Fruit fly (Drosophila melanogaster): ENCODE data around the gene CG3061.
A peak's percentile ranks its signal among the peaks of the same experiment; 100 is the strongest.

CG3061 gene

dm6 chr3R:14012478-14013146 lies 19.6 kb upstream of the CG3061 start (continued):
- peak; percentile 41 for TF ChIP-seq Bdp1 (GFP tag; optimal IDR thresholded peaks at IDR 0.05)
- TF ChIP-seq toy (GFP tag; IDR thresholded peaks at IDR 0.05), result peak; percentile 91
- TF ChIP-seq NfI (GFP tag; optimal IDR thresholded peaks at IDR 0.05), result peak; percentile 77
- TF ChIP-seq CG4854 (GFP tag; optimal IDR thresholded peaks at IDR 0.05), result peak; percentile 88
- TF ChIP-seq CG10147 (GFP tag; optimal IDR thresholded peaks at IDR 0.05), result peak; percentile 81
- peak; percentile 72 for TF ChIP-seq HmgZ (tag; optimal IDR thresholded peaks at IDR 0.05)
- TF ChIP-seq trem (tag; optimal IDR thresholded peaks at IDR 0.05), result peak; percentile 89
- TF ChIP-seq CG12659 (GFP tag; optimal IDR thresholded peaks at IDR 0.05), result peak; percentile 79
- TF ChIP-seq CG8944 (GFP tag; optimal IDR thresholded peaks at IDR 0.05), result peak; percentile 79
- no peak for TF ChIP-seq cad (GFP tag; optimal IDR thresholded peaks at IDR 0.05)
- TF ChIP-seq exex (tag; optimal IDR thresholded peaks at IDR 0.05), result peak; percentile 42
- TF ChIP-seq crp (GFP tag; optimal IDR thresholded peaks at IDR 0.05), result peak in 1 of 2 experiments; percentile 22
- peak; percentile 30 for TF ChIP-seq CrebB (tag; optimal IDR thresholded peaks at IDR 0.05)
- TF ChIP-seq tap (tag; optimal IDR thresholded peaks at IDR 0.05), result peak; percentile 90
- TF ChIP-seq Lhr (GFP tag; optimal IDR thresholded peaks at IDR 0.05), result peak; percentile 57
- TF ChIP-seq Blimp-1 (GFP tag; optimal IDR thresholded peaks at IDR 0.05), result peak; percentile 92
- peak; percentile 41 for TF ChIP-seq CG12744 (GFP tag; optimal IDR thresholded peaks at IDR 0.05)
- peak; percentile 54 for TF ChIP-seq CG7928 (GFP tag; optimal IDR thresholded peaks at IDR 0.05)
- no peak for TF ChIP-seq Dfd (GFP tag; optimal IDR thresholded peaks at IDR 0.05)
- peak in 1 of 3 experiments; percentile 21 for TF ChIP-seq Stat92E (GFP tag; optimal IDR thresholded peaks at IDR 0.05)
- peak in 1 of 2 experiments; percentile 68 for TF ChIP-seq Hr78 (GFP tag; optimal IDR thresholded peaks at IDR 0.05)
- peak; percentile 80 for TF ChIP-seq caup (GFP tag; optimal IDR thresholded peaks at IDR 0.05; ENCODE audit: severe bottlenecking)
- peak; percentile 94 for TF ChIP-seq CG18764 (GFP tag; optimal IDR thresholded peaks at IDR 0.05)
- TF ChIP-seq CG8478 (optimal IDR thresholded peaks at IDR 0.05), result no peak
- peak; percentile 41 for TF ChIP-seq Dek (tag; optimal IDR thresholded peaks at IDR 0.05)
- TF ChIP-seq CG17802 (tag; optimal IDR thresholded peaks at IDR 0.05), result peak; percentile 83
- TF ChIP-seq gsb (GFP tag; IDR thresholded peaks at IDR 0.05), result peak; percentile 92
- peak; percentile 57 for TF ChIP-seq sd (tag; optimal IDR thresholded peaks at IDR 0.05)
- 0 out of 2 replicates have a peak, but pooled peaks have one; percentile 7 for TF ChIP-seq Poxn (GFP tag; IDR thresholded peaks at IDR 0.05)
- TF ChIP-seq CG2116 (GFP tag; optimal IDR thresholded peaks at IDR 0.05), result peak; percentile 28
- TF ChIP-seq CG1233 (GFP tag; optimal IDR thresholded peaks at IDR 0.05), result peak; percentile 91
- TF ChIP-seq D19B (GFP tag; optimal IDR thresholded peaks at IDR 0.05), result peak; percentile 71
- peak; percentile 83 for TF ChIP-seq CG8290 (GFP tag; optimal IDR thresholded peaks at IDR 0.05)
- peak; percentile 66 to 91 for TF ChIP-seq CG8290 (tag; optimal IDR thresholded peaks at IDR 0.05)
- TF ChIP-seq CG31365 (tag; optimal IDR thresholded peaks at IDR 0.05), result peak; percentile 81
- TF ChIP-seq Tbp (GFP tag; optimal IDR thresholded peaks at IDR 0.05), result no peak
- peak; percentile 68 for TF ChIP-seq Neu2 (GFP tag; optimal IDR thresholded peaks at IDR 0.05; ENCODE audit: borderline replicate concordance)
- no peak for TF ChIP-seq sc (optimal IDR thresholded peaks at IDR 0.05)
- peak; percentile 39 for TF ChIP-seq sc (GFP tag; optimal IDR thresholded peaks at IDR 0.05)
- TF ChIP-seq CG7372 (GFP tag; IDR thresholded peaks at IDR 0.05), result peak; percentile 91
- peak; percentile 95 for TF ChIP-seq CG2678 (tag; optimal IDR thresholded peaks at IDR 0.05)
- TF ChIP-seq her (GFP tag; optimal IDR thresholded peaks at IDR 0.05), result peak; percentile 65
- TF ChIP-seq CG17328 (GFP tag; IDR thresholded peaks at IDR 0.05), result peak; percentile 96
- peak; percentile 95 for TF ChIP-seq ci (GFP tag; IDR thresholded peaks at IDR 0.05)
- TF ChIP-seq cwo (GFP tag; optimal IDR thresholded peaks at IDR 0.05), result peak; percentile 90
- TF ChIP-seq CG18262 (tag; optimal IDR thresholded peaks at IDR 0.05), result peak; percentile 94
- TF ChIP-seq CG3847 (GFP tag; IDR thresholded peaks at IDR 0.05), result peak; percentile 77
- peak; percentile 22 for TF ChIP-seq CG13894 (tag; optimal IDR thresholded peaks at IDR 0.05)
- peak; percentile 91 for TF ChIP-seq Mrtf (GFP tag; IDR thresholded peaks at IDR 0.05)
